Worm (Caenorhabditis elegans) whole organism, late embryonic: ENCODE data around the gene urm-1.

ENCODE experiments used
- C38D4.7 ChIP-seq: fragments of 200-800 bp; sonication (Bioruptor generic); optimal IDR thresholded peaks from 2 replicates; lab custom pipeline; 2018; ENCODE audit warnings: mild to moderate bottlenecking, missing genetic modification characterization, moderate library complexity, missing compliant biosample characterization
- F13H6.1 ChIP-seq: sonication (generic microtip); optimal IDR thresholded peaks from 2 replicates; lab custom pipeline; 2016; ENCODE audit warnings: missing genetic modification characterization, missing compliant biosample characterization
- Y22D7AL.16 ChIP-seq: sonication (generic microtip); optimal IDR thresholded peaks from 2 replicates; lab custom pipeline; 2016; ENCODE audit warnings: missing genetic modification characterization, missing compliant biosample characterization
- ceh-14 ChIP-seq: sonication (generic microtip); optimal IDR thresholded peaks from 2 replicates; lab custom pipeline; 2016; ENCODE audit warnings: missing genotype, missing genetic modification characterization, missing compliant biosample characterization
- ceh-18 ChIP-seq: sonication (generic microtip); optimal IDR thresholded peaks from 2 replicates; lab custom pipeline; 2016; ENCODE audit warnings: missing genetic modification characterization, missing compliant biosample characterization
- ceh-34 ChIP-seq: sonication (generic microtip); optimal IDR thresholded peaks from 2 replicates; lab custom pipeline; 2016; ENCODE audit warnings: mild to moderate bottlenecking, missing genetic modification characterization, missing compliant biosample characterization
- ceh-45 ChIP-seq: fragments of 200-800 bp; sonication (Bioruptor generic); IDR thresholded peaks from 2 replicates; pipeline ENCODE4 v1.3.6; 2022; ENCODE audit warnings: missing genetic modification reagents, missing genetic modification characterization, missing compliant biosample characterization
- ceh-6 ChIP-seq: fragments of 200-800 bp; sonication (Bioruptor generic); optimal IDR thresholded peaks from 2 replicates; lab custom pipeline; 2018; ENCODE audit warnings: mild to moderate bottlenecking, missing genetic modification characterization, missing compliant biosample characterization
- dmd-4 ChIP-seq: sonication (generic microtip); optimal IDR thresholded peaks from 2 replicates; lab custom pipeline; 2016; ENCODE audit warnings: borderline replicate concordance, missing genetic modification characterization, missing compliant biosample characterization
- dve-1 ChIP-seq: sonication (generic microtip); optimal IDR thresholded peaks from 2 replicates; lab custom pipeline; 2017; ENCODE audit warnings: antibody characterized with exemption, mild to moderate bottlenecking, missing genetic modification characterization, missing compliant biosample characterization
- elt-2 ChIP-seq: sonication (generic microtip); optimal IDR thresholded peaks from 2 replicates; lab custom pipeline; 2016; ENCODE audit warnings: missing genetic modification reagents, missing genetic modification characterization, missing compliant biosample characterization
- gmeb-2 ChIP-seq: sonication (generic microtip); optimal IDR thresholded peaks from 2 replicates; lab custom pipeline; 2016; ENCODE audit warnings: missing genetic modification characterization, inconsistent platforms, missing compliant biosample characterization
- hlh-15 ChIP-seq: sonication (generic microtip); optimal IDR thresholded peaks from 2 replicates; lab custom pipeline; 2016; ENCODE audit warnings: missing genetic modification characterization, missing compliant biosample characterization
- hlh-30 ChIP-seq: sonication (generic microtip); optimal IDR thresholded peaks from 2 replicates; lab custom pipeline; 2017; ENCODE audit warnings: antibody characterized with exemption, missing genetic modification characterization, missing compliant biosample characterization; ENCODE audit not compliant: insufficient read depth
- hlh-6 ChIP-seq: sonication (generic microtip); optimal IDR thresholded peaks from 2 replicates; lab custom pipeline; 2016; ENCODE audit warnings: missing genotype, missing genetic modification characterization, missing compliant biosample characterization
- lin-11 ChIP-seq: fragments of 200-800 bp; sonication (Bioruptor generic); optimal IDR thresholded peaks from 2 replicates; lab custom pipeline; 2018; ENCODE audit warnings: mild to moderate bottlenecking, missing genetic modification characterization, missing compliant biosample characterization
- madf-2 ChIP-seq: sonication (generic microtip); optimal IDR thresholded peaks from 2 replicates; lab custom pipeline; 2017; ENCODE audit warnings: missing genetic modification characterization, missing compliant biosample characterization
- nfya-1 ChIP-seq: sonication (generic microtip); optimal IDR thresholded peaks from 2 replicates; lab custom pipeline; 2017; ENCODE audit warnings: missing genetic modification characterization, mild to moderate bottlenecking, missing compliant biosample characterization, antibody characterized with exemption, moderate library complexity
- nhr-11 ChIP-seq: fragments of 150-350 bp; optimal IDR thresholded peaks from 2 replicates; lab custom pipeline; 2014; ENCODE audit warnings: missing biosample characterization, missing genetic modification characterization
- npax-4 ChIP-seq: sonication (generic microtip); optimal IDR thresholded peaks from 2 replicates; lab custom pipeline; 2016; ENCODE audit warnings: missing genetic modification characterization, missing compliant biosample characterization
- odd-2 ChIP-seq: sonication (generic microtip); optimal IDR thresholded peaks from 2 replicates; lab custom pipeline; 2017; ENCODE audit warnings: antibody characterized with exemption, mild to moderate bottlenecking, missing genetic modification characterization, missing compliant biosample characterization
- pag-3 ChIP-seq: sonication (generic microtip); optimal IDR thresholded peaks from 2 replicates; lab custom pipeline; 2016; ENCODE audit warnings: missing compliant biosample characterization, missing genetic modification characterization, borderline replicate concordance
- pat-9 ChIP-seq: fragments of 200-800 bp; sonication (Bioruptor generic); optimal IDR thresholded peaks from 2 replicates; lab custom pipeline; 2018; ENCODE audit warnings: mild to moderate bottlenecking, missing genetic modification characterization, moderate library complexity, missing compliant biosample characterization
- pax-1 ChIP-seq: fragments of 150-350 bp; optimal IDR thresholded peaks from 2 replicates; lab custom pipeline; 2014; ENCODE audit warnings: missing biosample characterization, missing genetic modification characterization
- pqm-1 ChIP-seq: sonication (generic microtip); optimal IDR thresholded peaks from 2 replicates; lab custom pipeline; 2016; ENCODE audit warnings: missing genetic modification characterization, missing compliant biosample characterization
- pros-1 ChIP-seq: fragments of 150-350 bp; optimal IDR thresholded peaks from 2 replicates; lab custom pipeline; 2014; ENCODE audit warnings: missing biosample characterization, missing genetic modification reagents, missing genetic modification characterization
- rnt-1 ChIP-seq: sonication (generic microtip); optimal IDR thresholded peaks from 2 replicates; lab custom pipeline; 2016; ENCODE audit warnings: missing genetic modification characterization, missing compliant biosample characterization
- sox-4 ChIP-seq: sonication (generic microtip); optimal IDR thresholded peaks from 2 replicates; lab custom pipeline; 2017; ENCODE audit warnings: mild to moderate bottlenecking, missing genetic modification characterization, inconsistent platforms, missing compliant biosample characterization
- tbx-2 ChIP-seq: sonication (generic microtip); optimal IDR thresholded peaks from 2 replicates; lab custom pipeline; 2016; ENCODE audit warnings: missing genetic modification characterization, missing compliant biosample characterization
- unc-3 ChIP-seq, 2 experiments: fragments of 200-800 bp in 1 of 2; sonication (Bioruptor generic) in 1 of 2; sonication (generic microtip) in 1 of 2; conservative IDR thresholded peaks in 1 of 2; optimal IDR thresholded peaks in 1 of 2; 2 replicates each; pipeline versions ENCODE4 v1.3.6 to Lab custom; 2016 to 2022; ENCODE audit warnings: missing compliant biosample characterization in 2 of 2, missing genetic modification characterization in 2 of 2, missing genetic modification reagents in 1 of 2
- unc-55 ChIP-seq: sonication (generic microtip); optimal IDR thresholded peaks from 2 replicates; lab custom pipeline; 2017; ENCODE audit warnings: missing biosample characterization, missing genetic modification reagents, missing genetic modification characterization
- unc-86 ChIP-seq: sonication (generic microtip); optimal IDR thresholded peaks from 2 replicates; lab custom pipeline; 2016; ENCODE audit warnings: missing genetic modification characterization, missing compliant biosample characterization
- zip-5 ChIP-seq: sonication (generic microtip); optimal IDR thresholded peaks from 2 replicates; lab custom pipeline; 2016; ENCODE audit warnings: missing genetic modification characterization, missing compliant biosample characterization
- ztf-16 ChIP-seq: sonication (generic microtip); optimal IDR thresholded peaks from 2 replicates; lab custom pipeline; 2017; ENCODE audit warnings: missing genetic modification characterization, missing compliant biosample characterization

urm-1 gene

DNA sequence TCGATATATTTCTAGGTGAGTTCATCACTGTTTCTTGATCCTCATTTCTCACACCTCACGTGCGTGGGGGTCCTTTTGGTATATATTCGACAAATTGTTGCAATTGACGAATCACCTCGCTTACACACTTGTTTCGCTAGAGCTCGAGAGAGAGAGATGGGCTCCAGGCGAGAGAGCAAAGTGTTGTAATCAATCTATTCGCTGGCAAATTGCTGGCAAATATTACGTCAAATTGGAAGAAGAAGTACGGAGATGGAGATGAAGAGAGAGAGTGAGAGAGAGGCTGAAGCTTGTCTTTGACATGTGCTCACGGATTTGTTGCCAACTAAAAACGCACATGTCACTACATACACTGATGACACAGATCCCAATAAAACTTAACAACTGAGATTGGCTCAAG lies 20.6 kb downstream of the urm-1 start:
- no peak for TF ChIP-seq nhr-11 (tag; lab: Kevin White, UChicago)
- TF ChIP-seq nfya-1 (tag; lab: Kevin White, UChicago) = no peak
- TF ChIP-seq ztf-16 (tag; lab: Kevin White, UChicago) = no peak
- TF ChIP-seq rnt-1 (tag; lab: Kevin White, UChicago) = peak; percentile 41
- TF ChIP-seq odd-2 (tag; lab: Kevin White, UChicago) = no peak
- TF ChIP-seq ceh-18 (tag; lab: Kevin White, UChicago) = peak; percentile 73
- TF ChIP-seq unc-55 (GFP tag; lab: Kevin White, UChicago) = peak; percentile 79

DNA sequence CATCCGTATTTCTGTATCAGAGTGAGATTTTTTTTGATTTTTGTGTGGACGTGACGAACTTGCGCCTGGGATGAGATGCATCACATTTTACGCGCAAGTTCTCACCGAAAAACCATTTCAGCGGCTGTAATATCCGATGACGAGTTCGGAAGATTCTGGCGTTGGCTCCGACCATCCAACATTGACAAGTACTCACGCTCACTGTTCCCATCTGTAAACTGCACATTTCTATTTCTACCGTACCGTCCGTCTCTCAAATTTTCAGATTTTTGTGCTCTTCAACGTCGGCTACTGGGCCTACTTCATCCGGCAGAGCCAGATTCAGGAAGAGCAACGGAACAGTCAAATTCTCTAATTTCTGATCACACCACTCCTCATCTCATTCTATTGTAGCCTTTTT lies 22.2 kb downstream of the urm-1 start:
- TF ChIP-seq pag-3 (tag; lab: Kevin White, UChicago) (no peak), F13H6.1 (tag; lab: Kevin White, UChicago) (no peak), odd-2 (tag; lab: Kevin White, UChicago) (no peak), lin-11 (tag; lab: Kevin White, UChicago) (no peak)

DNA sequence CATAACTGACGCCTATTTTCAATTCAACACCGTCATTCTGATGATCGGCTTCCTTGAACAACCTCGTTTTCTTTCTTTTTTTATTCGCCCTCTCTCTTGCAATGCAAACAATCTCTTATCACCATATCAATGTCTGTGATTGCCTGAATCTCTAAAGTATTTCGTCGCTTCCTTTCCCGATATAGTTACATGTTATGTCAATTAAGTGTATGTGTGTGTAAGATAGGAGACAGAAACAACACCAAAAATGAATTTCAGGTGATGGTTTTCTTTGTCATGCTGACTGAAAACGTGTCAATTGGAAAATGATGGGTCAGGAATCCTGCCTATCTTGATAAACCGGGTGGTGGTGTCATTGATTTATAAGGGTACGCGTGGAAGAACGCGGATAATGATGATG lies 28.0 kb downstream of the urm-1 start:
- no peak for TF ChIP-seq sox-4 (tag; lab: Kevin White, UChicago)
- TF ChIP-seq pros-1 (tag; lab: Kevin White, UChicago) = no peak
- peak; percentile 74 for TF ChIP-seq elt-2 (tag; lab: Kevin White, UChicago)
- no peak for TF ChIP-seq pat-9
- TF ChIP-seq pax-1 (tag; lab: Kevin White, UChicago) = no peak
- TF ChIP-seq gmeb-2 (tag; lab: Kevin White, UChicago) = no peak
- TF ChIP-seq unc-86 = no peak
- TF ChIP-seq ceh-45 (GFP tag; lab: Robert Waterston, UW) = no peak
- TF ChIP-seq tbx-2 = no peak
- TF ChIP-seq hlh-30 (tag; lab: Kevin White, UChicago) = no peak
- no peak for TF ChIP-seq madf-2 (tag; lab: Kevin White, UChicago)
- TF ChIP-seq pqm-1 (tag; lab: Kevin White, UChicago) = no peak
- no peak for TF ChIP-seq hlh-6
- TF ChIP-seq ceh-14 (tag; lab: Kevin White, UChicago) = no peak
- peak; percentile 17 for TF ChIP-seq unc-55 (GFP tag; lab: Kevin White, UChicago)

DNA sequence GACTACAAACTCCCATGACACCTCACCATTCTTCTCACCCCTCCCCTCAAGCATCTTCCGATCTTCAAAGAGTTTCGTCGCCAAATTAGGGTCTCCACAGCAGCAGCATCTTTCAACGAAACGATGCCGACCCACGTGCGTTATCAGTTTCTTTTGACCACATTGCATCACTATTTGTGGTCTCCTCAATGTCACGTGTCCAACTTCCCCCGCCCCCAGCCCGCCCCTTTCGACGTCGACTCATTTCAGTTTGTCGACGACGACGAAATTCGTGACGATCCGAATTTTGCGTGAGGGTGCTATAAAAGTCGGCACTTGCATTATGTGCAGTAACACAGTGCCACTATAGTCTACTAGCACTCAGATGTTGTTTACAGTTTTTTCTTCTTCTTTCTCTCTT lies 28.9 kb downstream of the urm-1 start:
- TF ChIP-seq elt-2 (tag; lab: Kevin White, UChicago) (peak; percentile 57), sox-4 (tag; lab: Kevin White, UChicago) (no peak)

DNA sequence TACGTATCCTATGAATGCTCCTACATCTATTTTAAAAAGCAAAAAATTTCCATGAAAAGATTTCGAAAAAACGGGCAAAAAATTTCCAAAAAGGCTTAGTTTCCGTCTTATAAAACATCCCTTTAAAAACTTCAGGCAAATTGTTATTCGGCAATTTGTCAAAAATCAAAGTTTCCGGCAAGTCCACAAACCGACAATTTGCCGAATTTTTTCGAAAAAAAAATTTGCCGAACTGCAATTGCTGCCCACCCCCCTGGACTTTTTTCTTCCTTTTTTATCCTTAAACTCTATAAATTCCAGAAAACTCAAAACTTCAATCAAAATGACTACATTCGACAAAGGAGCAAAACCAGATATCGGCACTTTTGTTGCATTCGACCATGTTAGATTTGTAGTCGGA lies 29.9 kb downstream of the urm-1 start, which contains the start of gene hpd-1:
TSS of gene hpd-1 (plus strand) at position 301 of the 400 bp plus-strand sequence.
- no peak for TF ChIP-seq hlh-15

DNA sequence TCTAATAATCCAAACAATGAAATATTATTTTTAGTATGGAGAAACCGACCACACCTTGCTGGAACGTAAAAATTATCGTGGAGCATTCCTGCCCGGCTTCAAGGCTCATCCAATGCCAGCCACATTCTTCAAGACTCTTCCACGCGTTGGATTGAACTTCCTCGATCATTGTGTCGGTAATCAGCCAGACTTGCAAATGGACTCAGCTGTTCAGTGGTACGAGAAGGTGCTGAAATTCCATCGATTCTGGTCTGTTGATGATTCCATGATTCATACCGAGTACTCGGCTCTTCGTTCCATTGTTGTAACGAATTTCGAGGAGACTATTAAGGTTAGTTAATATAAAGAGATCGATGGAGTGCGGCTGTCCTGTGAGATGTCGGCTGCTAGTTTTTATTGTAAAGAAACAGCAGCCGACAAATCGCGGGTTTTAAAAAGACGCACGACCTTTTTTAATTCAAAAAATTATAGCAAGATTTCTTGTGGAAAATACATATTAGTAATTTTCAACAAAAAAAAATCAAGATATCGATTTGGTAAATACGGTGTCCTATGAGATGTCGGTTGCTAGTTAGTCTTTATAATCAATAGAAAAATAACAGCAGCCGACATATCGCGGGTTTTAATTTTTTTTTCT lies 30.9 kb downstream of the urm-1 start:
- TF ChIP-seq pqm-1 (tag; lab: Kevin White, UChicago) (no peak), ceh-18 (tag; lab: Kevin White, UChicago) (no peak), elt-2 (tag; lab: Kevin White, UChicago) (no peak)

DNA sequence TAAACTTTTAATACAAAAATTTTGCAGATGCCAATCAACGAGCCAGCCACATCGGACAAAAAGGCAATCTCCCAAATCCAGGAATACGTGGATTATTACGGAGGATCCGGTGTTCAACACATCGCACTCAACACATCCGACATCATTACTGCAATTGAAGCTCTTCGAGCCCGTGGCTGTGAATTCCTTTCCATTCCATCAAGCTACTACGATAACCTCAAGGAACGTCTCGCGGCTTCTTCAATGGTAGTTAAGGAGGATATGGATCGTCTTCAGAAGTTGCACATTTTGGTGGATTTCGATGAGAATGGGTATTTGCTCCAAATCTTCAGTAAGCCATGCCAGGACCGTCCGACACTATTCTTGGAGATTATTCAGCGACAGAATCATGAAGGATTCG lies 31.7 kb downstream of the urm-1 start:
- no peak for TF ChIP-seq ceh-6 (GFP tag; lab: Kevin White, UChicago)
- no peak for TF ChIP-seq zip-5 (tag; lab: Kevin White, UChicago)
- no peak for TF ChIP-seq lin-11 (tag; lab: Kevin White, UChicago)
- TF ChIP-seq ceh-14 (tag; lab: Kevin White, UChicago) = no peak
- no peak for TF ChIP-seq C38D4.7 (GFP tag; lab: Kevin White, UChicago)
- TF ChIP-seq Y22D7AL.16 (tag; lab: Kevin White, UChicago) = no peak
- TF ChIP-seq dmd-4 (tag; lab: Kevin White, UChicago) = no peak
- no peak for TF ChIP-seq unc-3 (GFP tag; conservative IDR thresholded peaks at IDR 0.05; lab: Robert Waterston, UW)
- no peak for TF ChIP-seq unc-3 (tag; optimal IDR thresholded peaks at IDR 0.05; lab: Kevin White, UChicago)
- no peak for TF ChIP-seq npax-4 (tag; lab: Kevin White, UChicago)
- no peak for TF ChIP-seq pag-3 (tag; lab: Kevin White, UChicago)
- TF ChIP-seq dve-1 (tag; lab: Kevin White, UChicago) = no peak
- TF ChIP-seq ceh-34 (tag; lab: Kevin White, UChicago) = no peak
